Fruit fly (Drosophila melanogaster) whole organism, wandering third instar larva: Measurements from ENCODE around the gene PCID2.

Experiments
- fru ChIP-seq: fragments of 200-800 bp; sonication (Bioruptor generic); optimal IDR thresholded peaks from 3 replicates; lab custom pipeline; 2016; ENCODE audit warnings: missing biosample characterization, mild to moderate bottlenecking, missing genetic modification characterization
- sv ChIP-seq: fragments of 200-800 bp; sonication (Bioruptor generic); optimal IDR thresholded peaks from 3 replicates; lab custom pipeline; 2016; ENCODE audit warnings: missing biosample characterization, missing genetic modification characterization

DNA sequence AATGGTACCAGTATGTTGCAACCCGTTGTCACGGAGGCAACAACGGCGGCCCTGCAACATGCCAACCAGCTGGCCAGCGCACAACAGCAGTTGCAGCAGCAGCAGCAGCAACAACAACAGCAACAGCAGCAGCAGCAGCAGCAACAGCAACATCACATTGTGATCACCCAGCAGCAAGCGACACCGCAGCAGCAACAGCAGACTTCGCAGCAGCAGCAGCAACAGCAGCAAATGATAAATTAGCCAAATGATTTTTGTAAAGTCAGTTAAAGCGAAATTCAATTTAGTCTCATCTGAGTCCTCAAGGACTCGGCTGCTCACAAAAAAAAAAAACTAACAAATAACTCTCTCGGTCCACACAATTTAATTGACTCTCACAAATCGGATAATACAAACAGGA, 22.0 kb upstream of the PCID2 start:
- no peak for TF ChIP-seq sv (GFP tag; lab: Kevin White, UChicago)
- TF ChIP-seq fru (GFP tag; lab: Kevin White, UChicago) = no peak
